Worm (Caenorhabditis elegans) whole organism, L1 larva: ENCODE measurements around the gene bca-1.

Source experiments
- ama-1 ChIP-seq: fragments of 150-350 bp; optimal IDR thresholded peaks from 2 replicates; lab custom pipeline; 2014
- lin-14 ChIP-seq: fragments of 200-800 bp; sonication (Bioruptor generic); optimal IDR thresholded peaks from 2 replicates; lab custom pipeline; 2018; ENCODE audit warnings: mild to moderate bottlenecking, missing genetic modification characterization, moderate library complexity, missing compliant biosample characterization
- lin-15B ChIP-seq: fragments of 150-350 bp; sonication (generic microtip); optimal IDR thresholded peaks from 3 replicates; lab custom pipeline; 2014; ENCODE audit warnings: missing biosample characterization, missing genetic modification characterization
- nhr-237 ChIP-seq: fragments of 150-350 bp; optimal IDR thresholded peaks from 2 replicates; lab custom pipeline; 2014; ENCODE audit warnings: missing biosample characterization, missing genetic modification characterization
- nhr-28 ChIP-seq: fragments of 150-350 bp; optimal IDR thresholded peaks from 2 replicates; lab custom pipeline; 2014; ENCODE audit warnings: missing biosample characterization, missing genetic modification characterization
- unc-62 ChIP-seq: fragments of 150-350 bp; optimal IDR thresholded peaks from 2 replicates; lab custom pipeline; 2014; ENCODE audit warnings: missing biosample characterization, missing genetic modification reagents, missing genetic modification characterization
- zag-1 ChIP-seq: fragments of 150-350 bp; optimal IDR thresholded peaks from 2 replicates; lab custom pipeline; 2014; ENCODE audit warnings: missing biosample characterization, missing genetic modification characterization

DNA sequence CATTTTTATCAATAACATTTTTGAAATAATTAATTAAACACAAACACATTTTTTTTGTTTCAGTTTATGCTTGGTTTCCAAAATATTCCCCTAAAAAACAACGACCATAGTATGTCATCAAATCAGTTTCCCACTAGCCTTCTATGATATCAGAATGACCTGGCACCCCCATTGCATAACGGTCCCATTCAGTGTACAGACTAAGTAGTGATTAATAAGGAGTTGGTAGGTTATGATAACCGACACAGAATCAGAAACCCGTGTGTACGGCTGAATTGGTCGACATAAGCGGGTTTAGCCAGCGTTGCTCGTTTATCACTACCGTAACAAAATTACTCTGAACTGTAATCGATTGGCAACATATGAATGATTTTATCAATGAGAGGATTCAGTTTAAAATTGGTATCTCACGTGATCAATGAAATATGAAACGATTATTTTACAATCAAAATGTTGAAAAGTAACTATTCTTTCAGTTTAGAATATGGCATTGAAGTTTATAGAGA, 47.1 kb downstream of the bca-1 start:
- no peak for TF ChIP-seq nhr-28 (tag; lab: Kevin White, UChicago)
- no peak for TF ChIP-seq zag-1
- TF ChIP-seq nhr-237 (tag; lab: Kevin White, UChicago), result no peak
- no peak for TF ChIP-seq lin-14 (GFP tag; lab: Kevin White, UChicago)
- no peak for TF ChIP-seq ama-1 (lab: Kevin White, UChicago)
- TF ChIP-seq unc-62 (GFP tag; lab: Kevin White, UChicago), result no peak
- TF ChIP-seq lin-15B, result no peak
